Fruit fly (Drosophila melanogaster) whole organism, embryonic: ENCODE measurements around the gene Coq7.

Source experiments
- Antp ChIP-seq: fragments of 200-800 bp; sonication (Bioruptor generic); optimal IDR thresholded peaks from 3 replicates; lab custom pipeline; 2016; ENCODE audit warnings: missing biosample characterization, missing genetic modification characterization
- Asciz ChIP-seq: fragments of 200-800 bp; sonication (Bioruptor generic); optimal IDR thresholded peaks from 2 replicates; lab custom pipeline; 2017; ENCODE audit warnings: missing biosample characterization, mild to moderate bottlenecking, missing genetic modification characterization, missing genetic modification reagents
- Atf-2 ChIP-seq: fragments of 200-800 bp; sonication (Bioruptor generic); optimal IDR thresholded peaks from 2 replicates; lab custom pipeline; 2016; ENCODE audit warnings: missing biosample characterization, missing genetic modification characterization
- BtbVII ChIP-seq: fragments of 200-800 bp; sonication (Bioruptor generic); optimal IDR thresholded peaks from 3 replicates; lab custom pipeline; 2017; ENCODE audit warnings: missing biosample characterization, mild to moderate bottlenecking, missing genetic modification characterization
- CG10274 ChIP-seq: fragments of 200-800 bp; sonication (Bioruptor generic); optimal IDR thresholded peaks from 3 replicates; lab custom pipeline; 2017; ENCODE audit warnings: missing biosample characterization, mild to moderate bottlenecking, missing genetic modification characterization
- CG10462 ChIP-seq: fragments of 200-800 bp; sonication (Bioruptor generic); optimal IDR thresholded peaks from 2 replicates; lab custom pipeline; 2016; ENCODE audit warnings: missing biosample characterization, missing genetic modification characterization
- CG11723 ChIP-seq: fragments of 200-800 bp; sonication (Bioruptor generic); optimal IDR thresholded peaks from 2 replicates; lab custom pipeline; 2017; ENCODE audit warnings: missing biosample characterization, mild to moderate bottlenecking, missing genetic modification characterization
- CG12219 ChIP-seq: fragments of 200-800 bp; sonication (Bioruptor generic); optimal IDR thresholded peaks from 3 replicates; lab custom pipeline; 2018; ENCODE audit warnings: missing biosample characterization, mild to moderate bottlenecking, missing genetic modification characterization
- CG12744 ChIP-seq: fragments of 200-800 bp; sonication (Bioruptor generic); optimal IDR thresholded peaks from 2 replicates; lab custom pipeline; 2016; ENCODE audit warnings: missing biosample characterization, missing genetic modification characterization
- CG14860 ChIP-seq: fragments of 200-800 bp; sonication (Bioruptor generic); IDR thresholded peaks from 3 replicates; pipeline ENCODE4 v1.3.6; 2022; ENCODE audit warnings: missing biosample characterization, missing genetic modification characterization; ENCODE audit not compliant: partially characterized antibody
- CG15479 ChIP-seq: fragments of 200-800 bp; sonication (Bioruptor generic); optimal IDR thresholded peaks from 3 replicates; lab custom pipeline; 2019; ENCODE audit warnings: missing biosample characterization, mild to moderate bottlenecking, missing genetic modification characterization, moderate library complexity
- CG17186 ChIP-seq: fragments of 200-800 bp; sonication (Bioruptor generic); optimal IDR thresholded peaks from 3 replicates; lab custom pipeline; 2017; ENCODE audit warnings: missing biosample characterization, missing genetic modification reagents, missing genetic modification characterization
- CG2116 ChIP-seq: fragments of 200-800 bp; sonication (Bioruptor generic); optimal IDR thresholded peaks from 3 replicates; lab custom pipeline; 2018; ENCODE audit warnings: missing biosample characterization, mild to moderate bottlenecking, missing genetic modification characterization
- CG2202 ChIP-seq: fragments of 200-800 bp; sonication (Bioruptor generic); optimal IDR thresholded peaks from 2 replicates; lab custom pipeline; 2018; ENCODE audit warnings: missing biosample characterization, mild to moderate bottlenecking, missing genetic modification characterization
- CG31441 ChIP-seq: fragments of 200-800 bp; sonication (Bioruptor generic); IDR thresholded peaks from 2 replicates; pipeline ENCODE4 v1.3.6; 2022; ENCODE audit warnings: missing biosample characterization, missing genetic modification characterization
- CG32532 ChIP-seq: fragments of 200-800 bp; sonication (Bioruptor generic); IDR thresholded peaks from 2 replicates; pipeline ENCODE4 v1.3.6; 2022; ENCODE audit warnings: missing biosample characterization, missing genetic modification characterization
- CG3281 ChIP-seq: fragments of 200-800 bp; sonication (Bioruptor generic); optimal IDR thresholded peaks from 3 replicates; lab custom pipeline; 2017; ENCODE audit warnings: missing biosample characterization, mild to moderate bottlenecking, missing genetic modification characterization
- CG34376 ChIP-seq: fragments of 200-800 bp; sonication (Bioruptor generic); optimal IDR thresholded peaks from 2 replicates; lab custom pipeline; 2018; ENCODE audit warnings: missing biosample characterization, mild to moderate bottlenecking, missing genetic modification characterization
- CG4328 ChIP-seq: fragments of 200-800 bp; sonication (Bioruptor generic); optimal IDR thresholded peaks from 3 replicates; lab custom pipeline; 2017; ENCODE audit warnings: missing biosample characterization, missing genetic modification reagents, missing genetic modification characterization
- CG4707 ChIP-seq: fragments of 200-800 bp; sonication (Bioruptor generic); optimal IDR thresholded peaks from 2 replicates; lab custom pipeline; 2018; ENCODE audit warnings: missing biosample characterization, mild to moderate bottlenecking, missing genetic modification characterization, moderate library complexity
- CG6765 ChIP-seq: fragments of 200-800 bp; sonication (Bioruptor generic); optimal IDR thresholded peaks from 3 replicates; lab custom pipeline; 2017; ENCODE audit warnings: missing biosample characterization, mild to moderate bottlenecking, missing genetic modification characterization
- CG6813 ChIP-seq: fragments of 200-800 bp; sonication (Bioruptor generic); optimal IDR thresholded peaks from 2 replicates; lab custom pipeline; 2017; ENCODE audit warnings: missing biosample characterization, missing genetic modification characterization, mild to moderate bottlenecking, moderate library complexity, missing genetic modification reagents
- CG7357 ChIP-seq: fragments of 200-800 bp; sonication (Bioruptor generic); IDR thresholded peaks from 3 replicates; pipeline ENCODE4 v1.3.6; 2022; ENCODE audit warnings: missing biosample characterization, missing genetic modification characterization
- CG7786 ChIP-seq: fragments of 200-800 bp; sonication (Bioruptor generic); optimal IDR thresholded peaks from 2 replicates; lab custom pipeline; 2016; ENCODE audit warnings: missing biosample characterization, missing genetic modification characterization
- CG7987 ChIP-seq: fragments of 200-800 bp; sonication (Bioruptor generic); optimal IDR thresholded peaks from 2 replicates; lab custom pipeline; 2018; ENCODE audit warnings: missing biosample characterization, mild to moderate bottlenecking, missing genetic modification characterization, moderate library complexity
- CG9215 ChIP-seq: fragments of 200-800 bp; sonication (Bioruptor generic); IDR thresholded peaks from 2 replicates; pipeline ENCODE4 v1.3.6; 2022; ENCODE audit warnings: missing biosample characterization, missing genetic modification characterization
- CkIIα-i1 ChIP-seq: fragments of 200-800 bp; sonication (Bioruptor generic); IDR thresholded peaks from 2 replicates; pipeline ENCODE4 v1.3.6; 2022; ENCODE audit warnings: missing biosample characterization, missing genetic modification characterization
- Dbx ChIP-seq: fragments of 200-800 bp; sonication (Bioruptor generic); IDR thresholded peaks from 3 replicates; pipeline ENCODE4 v1.3.6; 2022; ENCODE audit warnings: missing biosample characterization, missing genetic modification characterization
- Fer3 ChIP-seq: fragments of 200-800 bp; sonication (Bioruptor generic); optimal IDR thresholded peaks from 2 replicates; lab custom pipeline; 2018; ENCODE audit warnings: missing biosample characterization, mild to moderate bottlenecking, missing genetic modification characterization, moderate library complexity
- Gug ChIP-seq: fragments of 200-800 bp; sonication (Bioruptor generic); IDR thresholded peaks from 4 replicates; pipeline ENCODE4 v1.3.6; 2022; ENCODE audit warnings: missing biosample characterization, missing genetic modification characterization
- Neu2 ChIP-seq: fragments of 200-800 bp; sonication (Bioruptor generic); optimal IDR thresholded peaks from 3 replicates; lab custom pipeline; 2016; ENCODE audit warnings: missing biosample characterization, missing genetic modification characterization, borderline replicate concordance
- Opbp ChIP-seq: fragments of 200-800 bp; sonication (Bioruptor generic); IDR thresholded peaks from 3 replicates; pipeline ENCODE4 v1.3.6; 2022; ENCODE audit warnings: missing biosample characterization, missing genetic modification characterization; ENCODE audit not compliant: partially characterized antibody
- Spps ChIP-seq: fragments of 200-800 bp; sonication (Bioruptor generic); optimal IDR thresholded peaks from 2 replicates; lab custom pipeline; 2018; ENCODE audit warnings: missing biosample characterization, mild to moderate bottlenecking, missing genetic modification characterization
- Sry-δ ChIP-seq: fragments of 200-800 bp; sonication (Bioruptor generic); optimal IDR thresholded peaks from 2 replicates; lab custom pipeline; 2016; ENCODE audit warnings: missing biosample characterization, missing genetic modification characterization
- ab ChIP-seq: fragments of 200-800 bp; sonication (Bioruptor generic); optimal IDR thresholded peaks from 2 replicates; lab custom pipeline; 2016; ENCODE audit warnings: missing biosample characterization, missing genetic modification characterization
- abd-A ChIP-seq: fragments of 200-800 bp; sonication (Bioruptor generic); optimal IDR thresholded peaks from 3 replicates; lab custom pipeline; 2019; ENCODE audit warnings: missing biosample characterization, mild to moderate bottlenecking, missing genetic modification characterization, moderate library complexity
- ase ChIP-seq: fragments of 200-800 bp; sonication (Bioruptor generic); IDR thresholded peaks from 3 replicates; pipeline ENCODE4 v1.3.6; 2022; ENCODE audit warnings: missing biosample characterization, missing genetic modification characterization
- ci ChIP-seq: fragments of 200-800 bp; sonication (Bioruptor generic); IDR thresholded peaks from 3 replicates; pipeline ENCODE4 v1.3.6; 2022; ENCODE audit warnings: missing biosample characterization, missing genetic modification characterization
- crc ChIP-seq: fragments of 200-800 bp; sonication (Bioruptor generic); optimal IDR thresholded peaks from 2 replicates; lab custom pipeline; 2016; ENCODE audit warnings: missing biosample characterization, missing genetic modification characterization
- gce ChIP-seq: fragments of 200-800 bp; sonication (Bioruptor generic); IDR thresholded peaks from 3 replicates; pipeline ENCODE4 v1.3.6; 2022; ENCODE audit warnings: missing biosample characterization, missing genetic modification characterization
- grn ChIP-seq: fragments of 200-800 bp; sonication (Bioruptor generic); optimal IDR thresholded peaks from 3 replicates; lab custom pipeline; 2017; ENCODE audit warnings: missing biosample characterization, missing genetic modification characterization
- jing ChIP-seq: fragments of 200-800 bp; sonication (Bioruptor generic); optimal IDR thresholded peaks from 2 replicates; lab custom pipeline; 2018; ENCODE audit warnings: missing biosample characterization, mild to moderate bottlenecking, missing genetic modification characterization
- nerfin-2 ChIP-seq: fragments of 200-800 bp; sonication (Bioruptor generic); IDR thresholded peaks from 2 replicates; pipeline ENCODE4 v1.3.6; 2022; ENCODE audit warnings: missing biosample characterization, missing genetic modification characterization; ENCODE audit not compliant: partially characterized antibody
- onecut ChIP-seq: fragments of 200-800 bp; sonication (Bioruptor generic); IDR thresholded peaks from 2 replicates; pipeline ENCODE4 v1.3.6; 2022; ENCODE audit warnings: missing biosample characterization, missing genetic modification characterization
- psq ChIP-seq: fragments of 200-800 bp; sonication (Bioruptor generic); optimal IDR thresholded peaks from 2 replicates; lab custom pipeline; 2017; ENCODE audit warnings: missing biosample characterization, missing genetic modification characterization
- ro ChIP-seq: fragments of 200-800 bp; sonication (Bioruptor generic); IDR thresholded peaks from 2 replicates; pipeline ENCODE4 v1.3.6; 2022; ENCODE audit warnings: missing biosample characterization, missing genetic modification characterization
- so ChIP-seq: fragments of 200-800 bp; sonication (Bioruptor generic); IDR thresholded peaks from 3 replicates; pipeline ENCODE4 v1.3.6; 2022; ENCODE audit warnings: missing biosample characterization, missing genetic modification characterization
- tap ChIP-seq: fragments of 200-800 bp; optimal IDR thresholded peaks from 3 replicates; lab custom pipeline; 2019; ENCODE audit warnings: missing biosample characterization, mild to moderate bottlenecking, missing genetic modification characterization, moderate library complexity
- zen2 ChIP-seq: fragments of 200-800 bp; sonication (Bioruptor generic); IDR thresholded peaks from 3 replicates; pipeline ENCODE4 v1.3.6; 2022; ENCODE audit warnings: missing biosample characterization, missing genetic modification characterization; ENCODE audit not compliant: partially characterized antibody

Coq7 gene

DNA sequence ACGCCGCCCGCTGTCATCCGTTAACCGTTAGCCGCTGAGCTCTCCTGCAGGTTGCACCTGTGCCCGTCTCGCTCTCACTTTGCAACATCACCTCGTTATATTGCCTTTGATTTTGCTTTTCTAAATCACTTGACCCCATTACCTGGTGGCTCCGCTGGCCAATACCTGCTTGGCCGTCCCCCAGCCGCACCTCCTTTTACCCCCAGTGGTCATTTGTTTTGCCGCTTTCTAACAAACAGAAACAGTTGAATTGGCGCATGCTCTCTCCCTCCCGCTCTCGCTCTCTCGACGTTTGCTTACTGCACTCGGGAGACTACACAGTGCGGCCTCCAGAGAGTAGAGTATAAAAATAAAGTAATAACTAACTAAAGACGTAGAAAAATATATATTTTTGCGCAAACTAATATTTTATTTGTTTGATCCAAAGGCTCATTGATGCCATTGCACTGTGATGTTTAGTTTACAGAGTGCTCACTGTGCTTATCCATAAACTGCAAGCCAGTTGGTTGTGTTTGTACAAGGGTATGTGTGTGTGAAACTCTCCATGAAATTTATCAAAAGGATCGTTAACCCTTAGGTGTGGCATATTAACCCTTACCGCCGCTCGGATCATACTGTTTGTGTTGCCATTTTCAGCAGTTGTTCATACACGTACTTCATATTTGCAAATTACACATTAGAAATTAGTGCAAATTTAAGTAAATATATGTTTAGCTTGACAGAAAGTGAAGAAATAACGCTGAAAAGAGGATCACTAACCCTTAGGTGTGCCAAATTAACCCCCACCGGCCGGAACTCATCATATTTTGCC, 33.7 kb downstream of the Coq7 start (continued):
- no peak for TF ChIP-seq CG34376 (GFP tag; lab: Kevin White, UChicago)
- peak; percentile 76 for TF ChIP-seq Atf-2 (GFP tag; lab: Kevin White, UChicago)
- peak; percentile 78 for TF ChIP-seq Fer3 (tag; lab: Kevin White, UChicago)
- no peak for TF ChIP-seq Opbp (GFP tag; lab: Robert Waterston, UW)
- no peak for TF ChIP-seq CG14860 (GFP tag; lab: Robert Waterston, UW)
- TF ChIP-seq grn (GFP tag; lab: Kevin White, UChicago): no peak
- peak; percentile 29 for TF ChIP-seq CG15479
- TF ChIP-seq CG12744 (GFP tag; lab: Kevin White, UChicago): peak; percentile 69
- TF ChIP-seq abd-A (tag; lab: Kevin White, UChicago): no peak
- no peak for TF ChIP-seq zen2 (GFP tag; lab: Robert Waterston, UW)
- peak; percentile 5 for TF ChIP-seq CG4328 (GFP tag; lab: Kevin White, UChicago)
- TF ChIP-seq CG2116: no peak
- peak; percentile 97 for TF ChIP-seq ci (GFP tag; lab: Robert Waterston, UW)
- peak; percentile 27 for TF ChIP-seq psq (GFP tag; lab: Kevin White, UChicago)
- TF ChIP-seq so: peak; percentile 84
- TF ChIP-seq CG32532 (GFP tag; lab: Robert Waterston, UW): peak; percentile 88
- no peak for TF ChIP-seq CG11723
- peak; percentile 50; the same call in 1 of the 2 replicates for TF ChIP-seq ro
- TF ChIP-seq BtbVII (GFP tag; lab: Kevin White, UChicago): peak; percentile 13
- no peak for TF ChIP-seq tap (tag; lab: Kevin White, UChicago)
- peak; percentile 6 for TF ChIP-seq Spps (tag; lab: Kevin White, UChicago)
- TF ChIP-seq CG6765 (GFP tag; lab: Kevin White, UChicago): no peak
- TF ChIP-seq CG3281 (GFP tag; lab: Kevin White, UChicago): peak; percentile 73
- TF ChIP-seq Neu2 (GFP tag; lab: Kevin White, UChicago): no peak
- peak; percentile 62 for TF ChIP-seq onecut (GFP tag; lab: Robert Waterston, UW)
- peak; percentile 29 for TF ChIP-seq CG6813 (GFP tag; lab: Kevin White, UChicago)
- TF ChIP-seq CG7357 (GFP tag; lab: Robert Waterston, UW): peak; percentile 64; the same call in 1 of the 3 replicates
- peak; percentile 16 for TF ChIP-seq CG17186 (GFP tag; lab: Kevin White, UChicago)
- peak; percentile 64 for TF ChIP-seq jing
- TF ChIP-seq gce (GFP tag; lab: Robert Waterston, UW): peak; percentile 75; the same call in 1 of the 3 replicates
- TF ChIP-seq ab (GFP tag; lab: Kevin White, UChicago): peak; percentile 31
- TF ChIP-seq CG10274 (GFP tag; lab: Kevin White, UChicago): peak; percentile 20
- peak; percentile 37 for TF ChIP-seq CG4707 (GFP tag; lab: Kevin White, UChicago)
- TF ChIP-seq crc (GFP tag; lab: Kevin White, UChicago): peak; percentile 29
- peak; percentile 90 for TF ChIP-seq Gug (GFP tag; lab: Robert Waterston, UW)
- TF ChIP-seq CkIIα-i1 (GFP tag; lab: Robert Waterston, UW): no peak
- TF ChIP-seq CG7786: peak; percentile 75
- peak; percentile 80; the same call in 2 of the 3 replicates for TF ChIP-seq Dbx (GFP tag; lab: Robert Waterston, UW)
- TF ChIP-seq CG9215: peak; percentile 78
- peak; percentile 68 for TF ChIP-seq CG12219 (GFP tag; lab: Kevin White, UChicago)
- peak; percentile 55 for TF ChIP-seq Antp
- TF ChIP-seq nerfin-2 (GFP tag; lab: Robert Waterston, UW): no peak
- peak; percentile 39 for TF ChIP-seq CG2202 (tag; lab: Kevin White, UChicago)
- TF ChIP-seq CG10462: peak; percentile 52
- TF ChIP-seq Asciz (GFP tag; lab: Kevin White, UChicago): peak; percentile 55
- no peak; the same call in 1 of the 2 replicates for TF ChIP-seq CG31441 (GFP tag; lab: Robert Waterston, UW)
- peak; percentile 82 for TF ChIP-seq ase (GFP tag; lab: Robert Waterston, UW)
- peak; percentile 2 for TF ChIP-seq Sry-δ
- peak; percentile 12 for TF ChIP-seq CG7987 (GFP tag; lab: Kevin White, UChicago)
